Worm (Caenorhabditis elegans) whole organism, early embryonic: Measurements from ENCODE around the gene unc-43.

Source experiments
- B0310.2 ChIP-seq: sonication (generic microtip); optimal IDR thresholded peaks from 2 replicates; lab custom pipeline; 2016; ENCODE audit warnings: mild to moderate bottlenecking, missing genetic modification characterization, missing compliant biosample characterization
- aly-1 ChIP-seq: sonication (generic microtip); optimal IDR thresholded peaks from 2 replicates; lab custom pipeline; 2016; ENCODE audit warnings: missing genetic modification characterization, missing compliant biosample characterization
- ama-1 ChIP-seq: fragments of 150-350 bp; optimal IDR thresholded peaks from 2 replicates; lab custom pipeline; 2014
- ceh-36 ChIP-seq: sonication (generic microtip); optimal IDR thresholded peaks from 2 replicates; lab custom pipeline; 2016; ENCODE audit warnings: missing genetic modification characterization, inconsistent platforms, missing compliant biosample characterization
- ets-7 ChIP-seq: sonication (generic microtip); optimal IDR thresholded peaks from 2 replicates; lab custom pipeline; 2016; ENCODE audit warnings: missing genotype, missing genetic modification characterization, missing compliant biosample characterization
- flt-1 ChIP-seq: fragments of 200-800 bp; sonication (Bioruptor generic); IDR thresholded peaks from 2 replicates; pipeline ENCODE4 v1.3.6; 2022; ENCODE audit warnings: missing genetic modification characterization, missing compliant biosample characterization
- hmbx-1 ChIP-seq: sonication (generic microtip); optimal IDR thresholded peaks from 2 replicates; lab custom pipeline; 2016; ENCODE audit warnings: mild to moderate bottlenecking, missing genetic modification characterization, missing compliant biosample characterization
- hmg-4 ChIP-seq: fragments of 200-800 bp; sonication (Bioruptor generic); optimal IDR thresholded peaks from 2 replicates; lab custom pipeline; 2018; ENCODE audit warnings: mild to moderate bottlenecking, missing genetic modification characterization, missing compliant biosample characterization
- scrt-1 ChIP-seq: fragments of 200-800 bp; sonication (Bioruptor generic); IDR thresholded peaks from 2 replicates; pipeline ENCODE4 v1.3.6; 2022; ENCODE audit warnings: missing genetic modification characterization, missing compliant biosample characterization

- TF ChIP-seq B0310.2 (tag; lab: Kevin White, UChicago) (no peak), flt-1 (GFP tag; lab: Robert Waterston, UW) (no peak), scrt-1 (GFP tag; lab: Robert Waterston, UW) (no peak), hmg-4 (GFP tag; lab: Kevin White, UChicago) (no peak), aly-1 (tag; lab: Kevin White, UChicago) (no peak), ets-7 (no peak), ceh-36 (tag; lab: Kevin White, UChicago) (no peak), hmbx-1 (tag; lab: Kevin White, UChicago) (no peak), ama-1 (no peak)
Measured at ce11 chrIV:10374601-10375000, 24.6 kb upstream of the unc-43 start, which contains the start of gene mask-1.
